Fruit fly (Drosophila melanogaster): Measurements from ENCODE around the gene Tpt.

- TF ChIP-seq gl (tag; optimal IDR thresholded peaks at IDR 0.05) (no peak), Pif1B (GFP tag; optimal IDR thresholded peaks at IDR 0.05) (peak; percentile 21), CG4496 (GFP tag; IDR thresholded peaks at IDR 0.05) (no peak), CG17806 (tag; optimal IDR thresholded peaks at IDR 0.05) (no peak), CG8159 (tag; optimal IDR thresholded peaks at IDR 0.05) (no peak), EcR (GFP tag; optimal IDR thresholded peaks at IDR 0.05) (no peak), fd96Ca (GFP tag; IDR thresholded peaks at IDR 0.05) (no peak), CG8301 (tag; optimal IDR thresholded peaks at IDR 0.05) (no peak)
Observed at dm6 chr3L:8453443-8454360, 48.6 kb upstream of the Tpt start.

Measured in whole organism, pupa.